Fruit fly (Drosophila melanogaster): ENCODE data around the gene CG14015.

DNA sequence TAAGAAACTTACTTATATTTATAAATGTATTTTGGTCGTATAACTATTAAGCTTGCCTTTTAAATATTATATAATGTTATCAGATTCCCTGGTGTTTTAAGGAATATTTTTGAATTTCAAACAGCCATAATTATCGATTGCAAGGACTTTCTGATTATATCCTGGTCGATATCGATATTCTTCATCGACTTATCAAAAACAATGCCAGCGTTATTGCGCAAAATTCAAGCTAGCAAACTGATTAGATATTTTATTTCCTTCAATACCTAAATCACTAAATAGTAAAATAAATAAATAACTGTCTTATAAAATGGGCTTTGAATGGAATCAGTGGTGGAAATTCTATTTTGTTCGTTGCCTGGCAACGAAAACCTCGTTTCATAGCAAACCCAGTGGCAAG is 21.6 kb downstream of the CG14015 start, which contains the start of gene CG14020:
- TF ChIP-seq CG9948 (tag; optimal IDR thresholded peaks at IDR 0.05) (no peak), CG8159 (tag; optimal IDR thresholded peaks at IDR 0.05) (no peak), Ets98B (GFP tag; IDR thresholded peaks at IDR 0.05) (no peak), gl (tag; optimal IDR thresholded peaks at IDR 0.05) (no peak), EcR (GFP tag; optimal IDR thresholded peaks at IDR 0.05) (no peak), Pif1B (GFP tag; optimal IDR thresholded peaks at IDR 0.05) (no peak), CG15710 (tag; optimal IDR thresholded peaks at IDR 0.05) (no peak), CG10348 (GFP tag; IDR thresholded peaks at IDR 0.05) (no peak), Pif1A (GFP tag; optimal IDR thresholded peaks at IDR 0.05) (no peak), fd96Ca (GFP tag; IDR thresholded peaks at IDR 0.05) (no peak), Snoo (tag; optimal IDR thresholded peaks at IDR 0.05) (no peak), CG32121 (GFP tag; IDR thresholded peaks at IDR 0.05) (no peak), CG13204 (GFP tag; optimal IDR thresholded peaks at IDR 0.05) (no peak), rn (GFP tag; IDR thresholded peaks at IDR 0.05) (no peak)
